Fruit fly (Drosophila melanogaster) whole organism: ENCODE data around the gene chinmo.

Experiments used
- CG8478 ChIP-seq: fragments of >200 bp; optimal IDR thresholded peaks from 2 replicates; lab custom pipeline; 2018; ENCODE audit warnings: inconsistent platforms
- Dll ChIP-seq: fragments of >200 bp; optimal IDR thresholded peaks from 2 replicates; lab custom pipeline; 2017
- EcR ChIP-seq, 2 experiments: fragments of >200 bp; optimal IDR thresholded peaks; 2 replicates each; lab custom pipeline; 2017; ENCODE audit warnings: missing biosample characterization in 2 of 2, missing genetic modification characterization in 2 of 2, missing genetic modification reagents in 2 of 2
- pan ChIP-seq: fragments of >200 bp; optimal IDR thresholded peaks from 2 replicates; lab custom pipeline; 2017
- psq ChIP-seq: fragments of >200 bp; optimal IDR thresholded peaks from 2 replicates; lab custom pipeline; 2017
- usp ChIP-seq: fragments of >200 bp; optimal IDR thresholded peaks from 2 replicates; lab custom pipeline; 2017; ENCODE audit warnings: missing biosample characterization, missing genetic modification characterization, mixed read lengths

chinmo gene

DNA sequence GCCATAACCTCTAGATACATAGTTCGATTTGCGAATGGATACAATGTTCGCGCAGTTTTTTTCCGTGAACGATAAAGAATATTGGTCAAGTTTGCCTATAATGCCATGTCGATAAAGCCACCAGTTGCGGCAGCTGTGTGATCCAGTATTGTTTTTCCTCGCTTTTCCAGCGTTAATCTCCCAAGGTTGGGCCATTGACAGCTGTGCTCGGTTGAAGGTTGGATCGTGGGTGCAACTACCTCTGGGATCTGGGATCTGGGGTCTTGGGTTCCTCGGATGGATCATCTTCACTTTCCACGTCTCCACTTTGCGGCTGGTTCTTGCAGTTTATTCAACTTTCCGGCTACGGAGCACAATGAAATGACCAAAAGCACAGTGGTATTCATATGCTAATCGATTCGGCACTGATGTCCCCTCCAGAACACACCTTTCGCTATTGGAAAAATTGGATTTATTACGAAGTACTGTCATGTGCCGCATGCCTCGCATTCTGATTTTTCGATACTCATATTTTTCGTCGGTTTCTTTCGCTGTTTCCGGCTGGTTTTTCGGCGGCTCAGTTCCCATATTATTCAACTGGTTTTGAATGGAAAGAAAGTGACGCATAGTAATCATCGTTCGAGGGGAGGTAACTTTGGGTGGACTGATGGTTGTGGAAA, 82.2 kb downstream of the chinmo start:
- no peak for TF ChIP-seq Dll (lab: Kevin White, UChicago)
- peak in 1 of 2 experiments; percentile 53 for TF ChIP-seq EcR (GFP tag; optimal IDR thresholded peaks at IDR 0.05; lab: Kevin White, UChicago)

DNA sequence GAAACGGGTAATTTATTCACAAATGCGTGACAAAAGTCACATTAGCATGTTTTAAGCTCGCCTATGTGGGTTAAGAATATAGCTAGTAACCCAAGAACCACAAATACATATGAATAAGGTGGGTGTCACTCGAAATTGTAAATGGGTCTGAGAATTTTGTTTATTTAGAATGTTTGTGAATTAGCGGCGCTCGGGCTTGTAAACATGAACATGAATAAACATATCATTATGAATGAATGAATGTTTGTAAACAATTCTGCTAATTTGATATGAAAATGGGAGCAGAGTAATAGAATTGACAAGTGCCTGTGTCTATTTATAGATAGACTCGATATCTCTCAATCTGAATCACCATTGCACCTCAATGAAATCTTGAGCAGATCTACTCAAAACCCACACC, 84.1 kb downstream of the chinmo start:
- no peak for TF ChIP-seq psq (lab: Kevin White, UChicago)
- TF ChIP-seq Dll (lab: Kevin White, UChicago), result no peak
- no peak for TF ChIP-seq EcR (GFP tag; optimal IDR thresholded peaks at IDR 0.05; lab: Kevin White, UChicago)
- TF ChIP-seq pan, result no peak
- no peak for TF ChIP-seq usp (GFP tag; lab: Kevin White, UChicago)
- TF ChIP-seq CG8478, result no peak

DNA sequence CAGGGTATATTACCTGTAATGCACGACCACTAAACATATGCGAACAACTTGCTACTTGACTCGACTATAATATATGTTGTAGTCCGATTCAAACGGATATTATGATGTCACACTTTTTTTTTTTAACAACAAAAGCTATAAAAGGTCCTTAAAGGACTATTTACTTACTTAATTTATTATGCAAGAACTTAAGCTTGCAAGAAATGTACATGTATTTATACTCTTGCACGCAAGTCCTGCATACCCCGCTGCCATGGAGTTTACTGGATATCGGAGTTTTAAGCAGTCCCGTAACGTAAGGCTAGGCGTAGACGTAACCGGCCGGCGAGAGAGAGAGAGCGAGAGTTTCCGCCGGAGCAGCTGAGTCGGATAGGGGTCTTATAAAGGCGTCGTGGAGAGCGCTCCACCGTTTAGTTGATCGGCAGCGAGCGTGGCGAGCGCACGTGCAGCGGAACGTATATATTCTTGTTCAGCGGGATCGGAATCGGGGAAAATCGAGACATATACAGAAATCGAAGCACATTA, 86.1 kb downstream of the chinmo start:
- TF ChIP-seq psq (lab: Kevin White, UChicago) (no peak), EcR (GFP tag; optimal IDR thresholded peaks at IDR 0.05; lab: Kevin White, UChicago) (no peak), pan (peak; percentile 49), CG8478 (no peak), Dll (lab: Kevin White, UChicago) (no peak), usp (GFP tag; lab: Kevin White, UChicago) (no peak)

DNA sequence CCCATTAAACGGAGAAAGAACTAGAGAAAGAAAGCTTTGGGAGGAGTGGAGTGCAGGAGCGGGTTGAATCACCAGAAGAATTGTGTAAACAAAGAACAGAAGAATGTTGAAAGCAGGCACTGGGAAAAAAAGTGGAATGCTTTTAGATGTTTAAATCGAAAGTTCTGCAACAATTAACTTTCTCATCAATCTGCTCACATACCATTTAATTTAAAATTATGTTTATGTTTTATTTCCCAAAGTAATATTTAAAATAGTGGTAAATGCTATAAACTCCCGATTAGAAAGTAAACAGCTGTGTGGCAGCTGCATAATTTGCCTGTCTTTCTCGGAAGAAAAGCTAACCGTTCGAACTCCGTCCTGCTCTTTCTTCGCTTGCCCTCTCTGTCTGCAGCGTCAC, 87.0 kb downstream of the chinmo start:
- TF ChIP-seq EcR (GFP tag; optimal IDR thresholded peaks at IDR 0.05; lab: Kevin White, UChicago) (no peak), usp (GFP tag; lab: Kevin White, UChicago) (no peak), CG8478 (no peak), pan (no peak), Dll (lab: Kevin White, UChicago) (no peak), psq (lab: Kevin White, UChicago) (no peak)

DNA sequence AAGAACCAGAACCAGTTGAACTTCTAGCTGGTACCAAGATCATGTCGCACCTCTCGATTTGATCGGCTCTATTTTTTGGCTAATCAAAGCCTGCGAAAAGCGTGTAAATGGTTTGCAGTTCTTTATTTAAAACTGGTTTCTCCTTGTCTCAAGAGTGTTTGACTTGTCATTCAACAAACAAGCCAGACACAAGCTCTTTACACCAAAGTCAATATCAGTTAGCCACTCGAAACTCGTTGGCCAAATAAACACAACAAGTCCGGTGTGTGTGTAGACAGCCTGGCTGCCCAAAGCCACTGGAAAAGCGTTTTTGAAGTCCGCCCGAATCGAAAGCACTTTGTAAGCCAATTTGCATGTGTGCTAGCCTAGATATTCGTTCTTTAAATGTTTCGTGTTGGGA, 89.0 kb downstream of the chinmo start:
- TF ChIP-seq EcR (GFP tag; optimal IDR thresholded peaks at IDR 0.05; lab: Kevin White, UChicago), result no peak
- TF ChIP-seq usp (GFP tag; lab: Kevin White, UChicago), result no peak
- TF ChIP-seq Dll (lab: Kevin White, UChicago), result no peak
- TF ChIP-seq CG8478, result no peak
- TF ChIP-seq psq (lab: Kevin White, UChicago), result no peak
- no peak for TF ChIP-seq pan

DNA sequence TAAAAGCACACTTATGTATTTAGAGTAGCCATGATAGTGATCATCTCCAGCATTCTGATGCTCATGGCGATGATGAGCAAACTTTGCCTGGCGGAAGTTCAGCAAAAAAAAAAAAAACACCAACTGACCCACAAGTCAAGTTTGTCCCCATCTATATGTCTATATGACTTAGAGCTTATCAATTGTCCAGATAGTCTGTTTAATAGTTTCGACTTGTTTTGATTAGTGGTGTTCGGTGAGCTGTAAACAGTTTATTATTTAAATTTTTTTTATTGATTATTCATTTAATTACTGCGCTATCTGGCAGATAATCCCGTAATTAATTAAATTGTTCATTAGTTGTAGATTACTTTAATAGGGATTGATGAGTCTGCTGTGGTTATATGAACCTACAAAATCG, 92.7 kb downstream of the chinmo start:
- no peak for TF ChIP-seq Dll (lab: Kevin White, UChicago)
- no peak for TF ChIP-seq pan
- TF ChIP-seq EcR (GFP tag; optimal IDR thresholded peaks at IDR 0.05; lab: Kevin White, UChicago), result no peak

DNA sequence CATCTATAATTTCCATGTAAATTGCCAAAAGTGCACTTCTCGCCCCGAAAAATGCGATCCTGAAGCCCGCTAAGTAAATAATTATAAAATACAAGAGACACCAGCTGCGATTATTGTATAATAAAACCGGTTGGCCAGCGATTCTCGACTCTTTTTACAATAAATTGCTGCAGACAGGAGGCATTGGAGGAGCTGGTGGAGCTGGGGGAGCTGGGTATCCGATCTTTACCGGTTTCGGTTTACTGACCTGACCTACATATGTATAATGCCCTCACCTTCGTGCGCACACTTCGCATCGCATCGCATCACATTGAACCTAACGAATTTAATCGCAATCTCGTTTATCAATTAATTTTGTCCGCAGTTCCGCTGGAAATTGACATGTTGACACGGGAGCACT, 97.4 kb downstream of the chinmo start:
- no peak for TF ChIP-seq Dll (lab: Kevin White, UChicago)
- no peak for TF ChIP-seq psq (lab: Kevin White, UChicago)
- TF ChIP-seq pan, result no peak
- TF ChIP-seq CG8478, result no peak
- TF ChIP-seq usp (GFP tag; lab: Kevin White, UChicago), result no peak
- TF ChIP-seq EcR (GFP tag; optimal IDR thresholded peaks at IDR 0.05; lab: Kevin White, UChicago), result no peak

DNA sequence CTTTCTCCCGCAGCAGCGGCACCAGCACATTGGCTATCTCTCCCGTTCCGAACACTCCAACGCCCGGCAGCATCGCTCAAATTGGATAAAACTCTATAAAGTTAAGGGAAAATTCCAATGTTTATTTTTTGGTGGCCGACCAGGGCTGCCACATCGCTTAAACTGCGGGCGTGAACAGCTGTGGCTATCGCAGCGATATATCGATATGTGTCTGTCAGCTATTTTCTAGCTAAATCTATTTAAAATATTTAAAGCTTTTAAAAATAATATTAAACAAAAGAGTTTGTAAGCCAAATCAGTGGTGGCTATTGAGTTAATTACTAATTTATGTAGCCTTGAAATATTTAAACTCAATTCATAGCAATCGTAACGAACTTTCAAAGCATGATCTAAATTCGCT, 100.9 kb downstream of the chinmo start, which contains the start of the genes CG17712 and CG17648:
TSS of gene CG17712 (minus strand) at position 170 of the 400 bp plus-strand sequence.
TSS of gene CG17648 (plus strand) at position 356 of the 400 bp plus-strand sequence.
- no peak for TF ChIP-seq usp (GFP tag; lab: Kevin White, UChicago)
- TF ChIP-seq CG8478, result no peak
- no peak for TF ChIP-seq pan
- no peak for TF ChIP-seq EcR (GFP tag; optimal IDR thresholded peaks at IDR 0.05; lab: Kevin White, UChicago)
- no peak for TF ChIP-seq Dll (lab: Kevin White, UChicago)
- no peak for TF ChIP-seq psq (lab: Kevin White, UChicago)
